Worm (Caenorhabditis elegans) whole organism, L3 larva: ENCODE measurements around the gene smi-1.
A peak's percentile ranks its signal among the peaks of the same experiment; 100 is the strongest.

Source experiments
- R02D3.7 ChIP-seq: fragments of 150-350 bp; optimal IDR thresholded peaks from 2 replicates; lab custom pipeline; 2014; ENCODE audit warnings: missing biosample characterization, missing genetic modification characterization
- ZK546.5 ChIP-seq: sonication (generic microtip); optimal IDR thresholded peaks from 2 replicates; lab custom pipeline; 2017; ENCODE audit warnings: missing biosample characterization, missing genetic modification characterization
- aly-2 ChIP-seq: fragments of 150-350 bp; optimal IDR thresholded peaks from 2 replicates; lab custom pipeline; 2014; ENCODE audit warnings: missing biosample characterization, missing genetic modification characterization
- ama-1 ChIP-seq: fragments of 150-350 bp; optimal IDR thresholded peaks from 2 replicates; lab custom pipeline; 2018
- ceh-16 ChIP-seq: sonication (generic microtip); optimal IDR thresholded peaks from 2 replicates; lab custom pipeline; 2017; ENCODE audit warnings: missing biosample characterization, missing genetic modification characterization
- ceh-28 ChIP-seq: fragments of 150-350 bp; optimal IDR thresholded peaks from 2 replicates; lab custom pipeline; 2014; ENCODE audit warnings: missing biosample characterization, missing genetic modification reagents, missing genetic modification characterization
- ceh-82 ChIP-seq: fragments of 150-350 bp; optimal IDR thresholded peaks from 2 replicates; lab custom pipeline; 2014; ENCODE audit warnings: missing biosample characterization, missing genetic modification characterization
- ceh-9 ChIP-seq: sonication (generic microtip); optimal IDR thresholded peaks from 2 replicates; lab custom pipeline; 2018; ENCODE audit warnings: missing biosample characterization, missing genetic modification characterization
- daf-12 ChIP-seq: fragments of 150-350 bp; optimal IDR thresholded peaks from 2 replicates; lab custom pipeline; 2014; ENCODE audit warnings: missing biosample characterization, missing genetic modification reagents, missing genetic modification characterization
- egl-27 ChIP-seq: sonication (generic microtip); optimal IDR thresholded peaks from 4 replicates; lab custom pipeline; 2017; ENCODE audit warnings: missing biosample characterization, missing genetic modification reagents, missing genetic modification characterization
- egl-5 ChIP-seq: fragments of 150-350 bp; optimal IDR thresholded peaks from 2 replicates; lab custom pipeline; 2017; ENCODE audit warnings: missing biosample characterization, missing genetic modification reagents, missing genetic modification characterization, inconsistent platforms
- elt-1 ChIP-seq: fragments of 150-350 bp; optimal IDR thresholded peaks from 2 replicates; lab custom pipeline; 2014; ENCODE audit warnings: missing biosample characterization, missing genetic modification characterization
- elt-2 ChIP-seq: sonication (generic microtip); optimal IDR thresholded peaks from 2 replicates; lab custom pipeline; 2016; ENCODE audit warnings: missing genetic modification reagents, mild to moderate bottlenecking, missing genetic modification characterization, missing compliant biosample characterization
- elt-3 ChIP-seq, 3 experiments: fragments of 150-350 bp in 1 of 3; sonication (generic microtip) in 2 of 3; optimal IDR thresholded peaks; 2 replicates in 2 of 3; 4 replicates in 1 of 3; lab custom pipeline; 2014 to 2017; ENCODE audit warnings: missing biosample characterization in 3 of 3, missing genetic modification characterization in 3 of 3
- eor-1 ChIP-seq, 2 experiments: fragments of 150-350 bp; optimal IDR thresholded peaks; 2 replicates each; lab custom pipeline; 2014 to 2018; ENCODE audit warnings: missing biosample characterization in 2 of 2, missing genetic modification characterization in 2 of 2
- fkh-10 ChIP-seq: sonication (generic microtip); optimal IDR thresholded peaks from 2 replicates; lab custom pipeline; 2017; ENCODE audit warnings: missing biosample characterization, missing genetic modification reagents, missing genetic modification characterization
- fkh-2 ChIP-seq: fragments of 150-350 bp; optimal IDR thresholded peaks from 2 replicates; lab custom pipeline; 2014; ENCODE audit warnings: missing biosample characterization, missing genetic modification reagents, missing genetic modification characterization
- fos-1 ChIP-seq: fragments of 150-350 bp; optimal IDR thresholded peaks from 2 replicates; lab custom pipeline; 2014; ENCODE audit warnings: missing biosample characterization, missing genetic modification characterization
- hmg-11 ChIP-seq: sonication (generic microtip); optimal IDR thresholded peaks from 2 replicates; lab custom pipeline; 2016; ENCODE audit warnings: missing genetic modification characterization, missing compliant biosample characterization
- jun-1 ChIP-seq: fragments of 150-350 bp; optimal IDR thresholded peaks from 2 replicates; lab custom pipeline; 2014; ENCODE audit warnings: missing biosample characterization, missing genetic modification reagents, missing genetic modification characterization
- lin-15B ChIP-seq: fragments of 150-350 bp; optimal IDR thresholded peaks from 2 replicates; lab custom pipeline; 2014; ENCODE audit warnings: missing biosample characterization, missing genetic modification characterization
- lin-39 ChIP-seq: fragments of 150-350 bp; optimal IDR thresholded peaks from 2 replicates; lab custom pipeline; 2018; ENCODE audit warnings: missing biosample characterization, missing genetic modification reagents, missing genetic modification characterization
- lsy-12 ChIP-seq: sonication (generic microtip); optimal IDR thresholded peaks from 2 replicates; lab custom pipeline; 2016; ENCODE audit warnings: mild to moderate bottlenecking, missing genetic modification characterization, missing compliant biosample characterization
- mdl-1 ChIP-seq: fragments of 150-350 bp; optimal IDR thresholded peaks from 2 replicates; lab custom pipeline; 2014; ENCODE audit warnings: missing biosample characterization, missing genetic modification characterization
- mml-1 ChIP-seq: fragments of 150-350 bp; sonication (generic microtip); optimal IDR thresholded peaks from 3 replicates; lab custom pipeline; 2014; ENCODE audit warnings: missing biosample characterization, missing genetic modification characterization
- nfya-1 ChIP-seq: sonication (generic microtip); optimal IDR thresholded peaks from 2 replicates; lab custom pipeline; 2017; ENCODE audit warnings: missing genetic modification characterization, mild to moderate bottlenecking, missing compliant biosample characterization, antibody characterized with exemption, moderate library complexity; ENCODE audit not compliant: insufficient read depth
- nhr-11 ChIP-seq: fragments of 150-350 bp; optimal IDR thresholded peaks from 2 replicates; lab custom pipeline; 2014; ENCODE audit warnings: missing biosample characterization, missing genetic modification characterization
- nhr-12 ChIP-seq: fragments of 150-350 bp; optimal IDR thresholded peaks from 2 replicates; lab custom pipeline; 2014; ENCODE audit warnings: missing biosample characterization, missing genetic modification characterization
- nhr-23 ChIP-seq: fragments of 150-350 bp; optimal IDR thresholded peaks from 2 replicates; lab custom pipeline; 2014; ENCODE audit warnings: missing biosample characterization, missing genetic modification reagents, missing genetic modification characterization
- nhr-237 ChIP-seq: fragments of 150-350 bp; optimal IDR thresholded peaks from 2 replicates; lab custom pipeline; 2014; ENCODE audit warnings: missing biosample characterization, missing genetic modification characterization
- nhr-25 ChIP-seq: sonication (generic microtip); optimal IDR thresholded peaks from 2 replicates; lab custom pipeline; 2017; ENCODE audit warnings: missing biosample characterization, missing genetic modification characterization
- nhr-28 ChIP-seq: fragments of 150-350 bp; optimal IDR thresholded peaks from 2 replicates; lab custom pipeline; 2014; ENCODE audit warnings: missing biosample characterization, missing genetic modification characterization
- nhr-43 ChIP-seq: sonication (generic microtip); optimal IDR thresholded peaks from 2 replicates; lab custom pipeline; 2016; ENCODE audit warnings: mild to moderate bottlenecking, missing genetic modification characterization, missing compliant biosample characterization; ENCODE audit not compliant: poor library complexity, severe bottlenecking
- nhr-67 ChIP-seq: fragments of 150-350 bp; optimal IDR thresholded peaks from 2 replicates; lab custom pipeline; 2014; ENCODE audit warnings: missing biosample characterization, missing genetic modification characterization
- nhr-76 ChIP-seq: fragments of 150-350 bp; sonication (generic microtip); optimal IDR thresholded peaks from 5 replicates; lab custom pipeline; 2014; ENCODE audit warnings: missing biosample characterization, missing genetic modification characterization
- nhr-77 ChIP-seq: fragments of 150-350 bp; optimal IDR thresholded peaks from 2 replicates; lab custom pipeline; 2014; ENCODE audit warnings: missing biosample characterization, missing genetic modification characterization
- pha-4 ChIP-seq: fragments of 150-350 bp; optimal IDR thresholded peaks from 2 replicates; lab custom pipeline; 2014; ENCODE audit warnings: missing biosample characterization, missing genetic modification reagents, missing genetic modification characterization
- pqm-1 ChIP-seq: fragments of 150-350 bp; optimal IDR thresholded peaks from 2 replicates; lab custom pipeline; 2017; ENCODE audit warnings: missing biosample characterization, missing genetic modification characterization, inconsistent platforms
- sea-2 ChIP-seq: fragments of 150-350 bp; sonication (generic microtip); optimal IDR thresholded peaks from 4 replicates; lab custom pipeline; 2014; ENCODE audit warnings: missing biosample characterization, missing genetic modification reagents, missing genetic modification characterization
- skn-1 ChIP-seq: fragments of 150-350 bp; optimal IDR thresholded peaks from 2 replicates; lab custom pipeline; 2014; ENCODE audit warnings: missing biosample characterization, missing genetic modification characterization
- snpc-4 ChIP-seq: fragments of 150-350 bp; optimal IDR thresholded peaks from 2 replicates; lab custom pipeline; 2014; ENCODE audit warnings: missing biosample characterization, missing genetic modification characterization
- tbx-2 ChIP-seq: sonication (generic microtip); optimal IDR thresholded peaks from 2 replicates; lab custom pipeline; 2016; ENCODE audit warnings: mild to moderate bottlenecking, missing genetic modification characterization, missing compliant biosample characterization
- unc-39 ChIP-seq: sonication (generic microtip); optimal IDR thresholded peaks from 4 replicates; lab custom pipeline; 2017; ENCODE audit warnings: missing biosample characterization, missing genetic modification characterization
- unc-62 ChIP-seq: fragments of 150-350 bp; sonication (generic microtip); optimal IDR thresholded peaks from 4 replicates; lab custom pipeline; 2014; ENCODE audit warnings: missing biosample characterization, missing genetic modification reagents, missing genetic modification characterization
- zag-1 ChIP-seq: fragments of 150-350 bp; optimal IDR thresholded peaks from 2 replicates; lab custom pipeline; 2014; ENCODE audit warnings: missing biosample characterization, missing genetic modification characterization
- ztf-11 ChIP-seq: fragments of 150-350 bp; optimal IDR thresholded peaks from 2 replicates; lab custom pipeline; 2014; ENCODE audit warnings: missing biosample characterization, missing genetic modification characterization
- ztf-4 ChIP-seq: fragments of 150-350 bp; optimal IDR thresholded peaks from 2 replicates; lab custom pipeline; 2014; ENCODE audit warnings: missing biosample characterization, missing genetic modification characterization

Gene smi-1

DNA sequence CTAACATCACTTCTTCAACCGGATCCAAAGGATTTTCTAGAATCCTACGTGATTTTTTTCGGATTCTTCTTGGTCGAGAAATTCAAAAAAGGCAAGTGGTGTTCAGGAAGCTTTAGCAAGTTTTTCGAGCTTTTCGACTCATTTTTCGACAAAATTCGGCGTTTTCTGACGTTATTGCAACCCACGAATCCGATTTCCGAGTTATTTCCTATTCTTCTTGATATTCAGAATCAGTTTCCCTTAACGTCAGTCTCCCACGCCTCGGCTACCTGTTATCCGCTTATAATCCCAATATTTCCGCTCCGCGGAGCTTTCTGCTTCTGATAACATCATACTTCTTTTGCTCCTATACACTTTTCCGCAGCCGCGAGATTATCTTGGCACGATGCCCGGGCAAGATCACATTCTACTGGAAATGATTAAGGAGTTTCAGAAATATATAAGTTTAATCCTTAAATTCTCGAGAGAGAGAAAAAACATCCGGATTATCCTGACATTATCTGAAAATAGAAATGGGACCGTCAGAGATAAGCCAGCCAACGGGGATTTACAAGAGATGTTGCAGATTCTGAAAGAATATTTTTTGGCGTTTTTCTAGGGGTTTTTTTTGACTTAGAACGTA lies 40.3 kb downstream of the smi-1 start:
- TF ChIP-seq nhr-43 (tag; lab: Kevin White, UChicago) (no peak), nhr-237 (tag; lab: Kevin White, UChicago) (no peak), nhr-23 (tag; lab: Kevin White, UChicago) (no peak), snpc-4 (tag; lab: Kevin White, UChicago) (no peak), mdl-1 (tag; lab: Kevin White, UChicago) (no peak), mml-1 (tag; lab: Kevin White, UChicago) (no peak), nfya-1 (tag; lab: Kevin White, UChicago) (no peak), aly-2 (tag; lab: Kevin White, UChicago) (no peak), fos-1 (tag; lab: Kevin White, UChicago) (no peak), tbx-2 (tag; lab: Kevin White, UChicago) (no peak), sea-2 (GFP tag; lab: Kevin White, UChicago) (no peak)
- TF ChIP-seq, all 47 proteins: peak for 0

DNA sequence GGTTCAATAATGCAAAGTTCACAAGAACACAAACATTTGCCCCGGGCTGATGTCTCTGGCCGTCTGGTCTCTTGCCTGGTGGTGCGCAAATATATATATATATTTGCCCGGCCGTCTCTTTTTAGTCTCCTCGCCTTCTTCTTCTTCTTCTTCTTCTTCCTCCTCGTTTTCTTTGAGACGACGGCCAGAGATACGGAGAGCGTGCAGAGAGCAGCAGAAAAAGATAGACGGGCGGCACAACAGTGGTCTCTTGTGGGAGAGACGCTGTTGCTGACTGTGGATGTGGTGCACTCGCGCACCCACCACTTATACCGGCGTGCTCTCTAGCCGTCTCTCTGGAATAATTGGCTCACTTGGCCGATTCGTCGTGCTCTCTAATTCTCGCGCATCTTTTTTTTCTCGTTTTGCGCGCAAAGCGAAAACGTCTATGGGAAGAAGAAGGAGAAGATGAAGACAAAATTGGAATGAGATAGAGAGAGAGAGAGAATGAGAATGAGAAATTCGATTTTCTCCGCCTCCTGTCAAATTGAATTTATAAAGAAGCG lies 43.0 kb downstream of the smi-1 start:
- TF ChIP-seq jun-1 (tag; lab: Kevin White, UChicago), result peak; percentile 96
- peak; percentile 4 to 82 (median 31) for TF ChIP-seq elt-3 (tag; optimal IDR thresholded peaks at IDR 0.05; lab: Kevin White, UChicago)
- peak; percentile 89 for TF ChIP-seq lsy-12 (tag; lab: Kevin White, UChicago)
- TF ChIP-seq ZK546.5 (tag; lab: Kevin White, UChicago), result no peak
- no peak for TF ChIP-seq nhr-12
- peak; percentile 52 for TF ChIP-seq ceh-82 (tag; lab: Kevin White, UChicago)
- TF ChIP-seq sea-2 (GFP tag; lab: Kevin White, UChicago), result peak; percentile 11
- TF ChIP-seq ztf-4, result peak; percentile 36
- no peak for TF ChIP-seq aly-2 (tag; lab: Kevin White, UChicago)
- TF ChIP-seq skn-1 (tag; lab: Kevin White, UChicago), result peak; percentile 71
- TF ChIP-seq tbx-2 (tag; lab: Kevin White, UChicago), result peak; percentile 96
- TF ChIP-seq mdl-1 (tag; lab: Kevin White, UChicago), result peak; percentile 87
- TF ChIP-seq nhr-43 (tag; lab: Kevin White, UChicago), result peak; percentile 97
- no peak for TF ChIP-seq ztf-11
- peak; percentile 73 for TF ChIP-seq snpc-4 (tag; lab: Kevin White, UChicago)
- TF ChIP-seq nhr-76 (tag; lab: Kevin White, UChicago), result no peak
- TF ChIP-seq fos-1 (tag; lab: Kevin White, UChicago), result peak; percentile 54
- peak; percentile 52 for TF ChIP-seq egl-5 (tag; lab: Kevin White, UChicago)
- TF ChIP-seq unc-39 (tag; lab: Kevin White, UChicago), result no peak
- TF ChIP-seq nhr-28 (tag; lab: Kevin White, UChicago), result no peak
- TF ChIP-seq ama-1 (lab: Kevin White, UChicago), result peak; percentile 29
- peak; percentile 63 for TF ChIP-seq lin-15B (tag; lab: Kevin White, UChicago)
- TF ChIP-seq mml-1 (tag; lab: Kevin White, UChicago), result no peak
- TF ChIP-seq daf-12 (tag; lab: Kevin White, UChicago), result peak; percentile 25
- peak; percentile 90 for TF ChIP-seq nhr-11
- TF ChIP-seq eor-1 (tag; optimal IDR thresholded peaks at IDR 0.05; lab: Kevin White, UChicago), result peak in 1 of 2 experiments; percentile 55
- TF ChIP-seq elt-2, result peak; percentile 92
- peak; percentile 91 for TF ChIP-seq nfya-1 (tag; lab: Kevin White, UChicago)
- TF ChIP-seq nhr-23 (tag; lab: Kevin White, UChicago), result peak; percentile 95
- peak; percentile 91 for TF ChIP-seq ceh-28 (tag; lab: Kevin White, UChicago)
- TF ChIP-seq pha-4 (tag; lab: Kevin White, UChicago), result peak; percentile 94
- TF ChIP-seq R02D3.7 (tag; lab: Kevin White, UChicago), result peak; percentile 72
- no peak for TF ChIP-seq ceh-16 (tag; lab: Kevin White, UChicago)
- TF ChIP-seq ceh-9 (tag; lab: Kevin White, UChicago), result no peak
- TF ChIP-seq hmg-11, result peak; percentile 94
- TF ChIP-seq fkh-10 (GFP tag; lab: Kevin White, UChicago), result peak; percentile 93
- peak; percentile 80 for TF ChIP-seq pqm-1 (tag; lab: Kevin White, UChicago)
- TF ChIP-seq nhr-237 (tag; lab: Kevin White, UChicago), result no peak
- TF ChIP-seq fkh-2 (tag; lab: Kevin White, UChicago), result no peak
- TF ChIP-seq lin-39, result peak; percentile 35
- peak; percentile 39 for TF ChIP-seq unc-62 (GFP tag; lab: Kevin White, UChicago)
- TF ChIP-seq egl-27 (tag; lab: Kevin White, UChicago), result peak; percentile 86
- TF ChIP-seq elt-1 (tag; lab: Kevin White, UChicago), result peak; percentile 70
- peak; percentile 42 for TF ChIP-seq nhr-77 (tag; lab: Kevin White, UChicago)
- no peak for TF ChIP-seq nhr-67 (tag; lab: Kevin White, UChicago)
- TF ChIP-seq zag-1 (tag; lab: Kevin White, UChicago), result peak; percentile 71
- peak; percentile 88 for TF ChIP-seq nhr-25
